Fruit fly (Drosophila melanogaster) Kc167 (cell line): ENCODE results near the gene Esyt2.

Experiments used
- insv ChIP-seq: fragments of >200 bp; optimal IDR thresholded peaks from 3 replicates; lab custom pipeline; 2018; ENCODE audit warnings: missing external identifiers
- psq ChIP-seq: fragments of >200 bp; optimal IDR thresholded peaks from 2 replicates; lab custom pipeline; 2017; ENCODE audit warnings: missing external identifiers
- ttk ChIP-seq: sonication (Bioruptor generic); optimal IDR thresholded peaks from 2 replicates; lab custom pipeline; 2017; ENCODE audit warnings: missing external identifiers

DNA sequence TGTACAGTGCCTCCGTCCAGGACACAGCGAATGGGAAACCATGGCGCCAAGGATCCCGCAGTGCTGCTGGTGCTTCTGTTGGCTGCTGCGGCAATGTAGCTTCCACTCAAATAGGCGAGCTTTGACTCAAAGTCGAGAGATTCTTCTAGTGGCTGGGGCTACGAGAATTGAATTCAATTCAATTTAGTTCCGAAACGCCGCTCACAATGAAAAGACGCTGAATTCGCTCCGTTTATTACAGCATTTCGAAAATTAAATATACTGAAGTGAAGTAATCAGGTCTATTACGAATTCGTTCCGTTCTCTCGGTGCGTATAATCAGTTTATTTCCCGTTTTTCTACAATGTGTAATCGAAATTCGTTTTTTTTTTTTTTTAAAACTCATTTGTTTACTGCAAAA lies 4.3 kb downstream of the Esyt2 start:
- no peak for TF ChIP-seq insv (lab: Kevin White, UChicago)
- no peak for TF ChIP-seq ttk
- no peak for TF ChIP-seq psq (lab: Kevin White, UChicago)
